Worm (Caenorhabditis elegans): Measurements from ENCODE around the gene Y57A10A.31.

DNA sequence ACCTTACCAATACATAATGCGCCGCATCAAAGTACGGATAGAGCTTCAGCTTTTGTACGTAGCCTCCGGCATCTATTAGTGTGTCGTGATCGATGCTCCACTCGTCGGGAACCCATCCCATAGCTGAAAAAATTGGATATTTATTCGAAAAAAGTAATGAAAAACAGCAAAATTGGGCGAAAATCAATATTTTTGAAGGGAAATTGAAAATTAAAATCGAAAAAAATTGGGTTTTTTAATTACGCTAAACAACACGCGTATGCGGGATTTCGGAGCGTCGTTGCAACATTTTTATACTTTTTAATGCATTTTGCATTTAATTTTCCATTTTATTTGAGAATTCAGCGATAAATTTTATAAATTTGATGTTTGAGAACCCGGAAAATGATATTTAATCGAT is 9.9 kb upstream of the Y57A10A.31 start, which contains the start of the genes tric-1B.2 and Y57A10A.29:
- TF ChIP-seq ama-1 (optimal IDR thresholded peaks at IDR 0.05) (no peak), lin-11 (tag; optimal IDR thresholded peaks at IDR 0.05) (no peak), ceh-16 (tag; optimal IDR thresholded peaks at IDR 0.05) (no peak), sma-3 (GFP tag; optimal IDR thresholded peaks at IDR 0.05) (no peak), nhr-77 (tag; optimal IDR thresholded peaks at IDR 0.05) (no peak), nhr-11 (tag; optimal IDR thresholded peaks at IDR 0.05) (no peak), snpc-4 (tag; optimal IDR thresholded peaks at IDR 0.05) (no peak), lin-13 (GFP tag; optimal IDR thresholded peaks at IDR 0.05) (no peak), ztf-11 (tag; optimal IDR thresholded peaks at IDR 0.05) (no peak), blmp-1 (tag; optimal IDR thresholded peaks at IDR 0.05; ENCODE audit: insufficient read depth) (no peak), fos-1 (tag; optimal IDR thresholded peaks at IDR 0.05) (no peak), skn-1 (tag; optimal IDR thresholded peaks at IDR 0.05) (no peak), dmd-4 (tag; optimal IDR thresholded peaks at IDR 0.05) (no peak), lin-39 (tag; optimal IDR thresholded peaks at IDR 0.05) (no peak)
